Worm (Caenorhabditis elegans) whole organism, young adult: Measurements from ENCODE around the gene ucr-2.2.
A peak's percentile ranks its signal among the peaks of the same experiment; 100 is the strongest.

Source experiments
- C06A6.2 ChIP-seq: fragments of 200-800 bp; sonication (Bioruptor generic); conservative IDR thresholded peaks from 2 replicates; pipeline ENCODE4 v1.3.6; 2022; ENCODE audit warnings: missing genetic modification characterization, missing compliant biosample characterization
- F22D6.2 ChIP-seq: sonication (generic microtip); optimal IDR thresholded peaks from 2 replicates; lab custom pipeline; 2016; ENCODE audit warnings: mild to moderate bottlenecking, missing genetic modification characterization, missing compliant biosample characterization
- F55B11.4 ChIP-seq: sonication (generic microtip); optimal IDR thresholded peaks from 2 replicates; lab custom pipeline; 2016; ENCODE audit warnings: missing compliant biosample characterization, missing genetic modification characterization, borderline replicate concordance; ENCODE audit not compliant: insufficient read depth
- F57C9.4 ChIP-seq: sonication (generic microtip); optimal IDR thresholded peaks from 2 replicates; lab custom pipeline; 2017; ENCODE audit warnings: mild to moderate bottlenecking, missing genetic modification characterization, missing compliant biosample characterization
- Y53G8AR.9 ChIP-seq: fragments of 200-800 bp; sonication (Bioruptor generic); conservative IDR thresholded peaks from 2 replicates; pipeline ENCODE4 v1.3.6; 2022; ENCODE audit warnings: missing genetic modification reagents, missing genetic modification characterization, missing compliant biosample characterization
- Y67H2A.10 ChIP-seq: fragments of 200-800 bp; sonication (Bioruptor generic); conservative IDR thresholded peaks from 2 replicates; pipeline ENCODE4 v1.3.6; 2022; ENCODE audit warnings: missing genetic modification reagents, missing genetic modification characterization, missing compliant biosample characterization
- Y95B8A.8 ChIP-seq: fragments of 200-800 bp; sonication (Bioruptor generic); IDR thresholded peaks from 2 replicates; pipeline ENCODE4 v1.3.6; 2022; ENCODE audit warnings: missing genetic modification reagents, missing genetic modification characterization, missing compliant biosample characterization
- attf-5 ChIP-seq: fragments of 200-800 bp; sonication (Bioruptor generic); optimal IDR thresholded peaks from 2 replicates; lab custom pipeline; 2018; ENCODE audit warnings: mild to moderate bottlenecking, missing genetic modification characterization, missing compliant biosample characterization
- bed-1 ChIP-seq: fragments of 200-800 bp; sonication (Bioruptor generic); IDR thresholded peaks from 2 replicates; pipeline ENCODE4 v1.3.6; 2022; ENCODE audit warnings: missing genetic modification reagents, missing genetic modification characterization, missing compliant biosample characterization
- cebp-1 ChIP-seq, 2 experiments: fragments of 200-800 bp in 1 of 2; sonication (Bioruptor generic) in 1 of 2; sonication (generic microtip) in 1 of 2; IDR thresholded peaks in 1 of 2; optimal IDR thresholded peaks in 1 of 2; 2 replicates each; pipeline versions ENCODE4 v1.3.6 to Lab custom; 2017 to 2022; ENCODE audit warnings: missing compliant biosample characterization in 2 of 2, missing genetic modification characterization in 2 of 2, mild to moderate bottlenecking in 1 of 2, missing genetic modification reagents in 1 of 2, moderate library complexity in 1 of 2
- cebp-2 ChIP-seq: fragments of 200-800 bp; sonication (Bioruptor generic); IDR thresholded peaks from 2 replicates; pipeline ENCODE4 v1.3.6; 2022; ENCODE audit warnings: missing genetic modification characterization, missing compliant biosample characterization
- ceh-100 ChIP-seq: fragments of 200-800 bp; sonication (Bioruptor generic); IDR thresholded peaks from 2 replicates; pipeline ENCODE4 v1.3.6; 2022; ENCODE audit warnings: missing genetic modification reagents, missing genetic modification characterization, missing compliant biosample characterization
- ceh-27 ChIP-seq: fragments of 200-800 bp; sonication (Bioruptor generic); optimal IDR thresholded peaks from 2 replicates; lab custom pipeline; 2018; ENCODE audit warnings: mild to moderate bottlenecking, missing genetic modification characterization, moderate library complexity, missing compliant biosample characterization
- ceh-91 ChIP-seq: fragments of 200-800 bp; sonication (Bioruptor generic); IDR thresholded peaks from 2 replicates; pipeline ENCODE4 v1.3.6; 2022; ENCODE audit warnings: missing genetic modification reagents, missing genetic modification characterization, missing compliant biosample characterization
- dox-1 ChIP-seq: fragments of 200-800 bp; sonication (Bioruptor generic); IDR thresholded peaks from 2 replicates; pipeline ENCODE4 v1.3.6; 2022; ENCODE audit warnings: missing genetic modification reagents, missing genetic modification characterization, missing compliant biosample characterization
- egl-44 ChIP-seq: fragments of 200-800 bp; sonication (Bioruptor generic); IDR thresholded peaks from 2 replicates; pipeline ENCODE4 v1.3.6; 2022; ENCODE audit warnings: missing genetic modification reagents, missing genetic modification characterization, missing compliant biosample characterization
- egrh-3 ChIP-seq: fragments of 200-800 bp; sonication (Bioruptor generic); IDR thresholded peaks from 2 replicates; pipeline ENCODE4 v1.3.6; 2022; ENCODE audit warnings: missing genetic modification reagents, missing genetic modification characterization, missing compliant biosample characterization
- ets-4 ChIP-seq: fragments of 200-800 bp; sonication (Bioruptor generic); optimal IDR thresholded peaks from 2 replicates; lab custom pipeline; 2018; ENCODE audit warnings: mild to moderate bottlenecking, missing genetic modification characterization, missing compliant biosample characterization
- hmg-20 ChIP-seq: fragments of 200-800 bp; sonication (Bioruptor generic); IDR thresholded peaks from 2 replicates; pipeline ENCODE4 v1.3.6; 2022; ENCODE audit warnings: missing genetic modification reagents, missing genetic modification characterization, missing compliant biosample characterization
- let-526 ChIP-seq: fragments of 200-800 bp; sonication (Bioruptor generic); IDR thresholded peaks from 2 replicates; pipeline ENCODE4 v1.3.6; 2022; ENCODE audit warnings: missing genetic modification reagents, missing genetic modification characterization, missing compliant biosample characterization
- lin-26 ChIP-seq: fragments of 200-800 bp; sonication (Bioruptor generic); IDR thresholded peaks from 2 replicates; pipeline ENCODE4 v1.3.6; 2022; ENCODE audit warnings: missing genetic modification reagents, missing genetic modification characterization, missing compliant biosample characterization
- lin-35 ChIP-seq, 3 experiments: fragments of 150-350 bp in 2 of 3; sonication (generic microtip) in 1 of 3; optimal IDR thresholded peaks; 2 replicates each; lab custom pipeline; 2014 to 2018; ENCODE audit warnings: missing biosample characterization in 3 of 3, missing genetic modification characterization in 3 of 3, missing genetic modification reagents in 3 of 3
- lin-54 ChIP-seq: fragments of 200-800 bp; sonication (Bioruptor generic); optimal IDR thresholded peaks from 2 replicates; lab custom pipeline; 2018; ENCODE audit warnings: mild to moderate bottlenecking, missing genetic modification characterization, missing compliant biosample characterization
- lir-1 ChIP-seq: fragments of 200-800 bp; sonication (Bioruptor generic); conservative IDR thresholded peaks from 2 replicates; pipeline ENCODE4 v1.3.6; 2022; ENCODE audit warnings: missing genetic modification reagents, missing genetic modification characterization, missing compliant biosample characterization
- lsl-1 ChIP-seq: fragments of 200-800 bp; sonication (Bioruptor generic); optimal IDR thresholded peaks from 2 replicates; lab custom pipeline; 2018; ENCODE audit warnings: mild to moderate bottlenecking, missing genetic modification characterization, moderate library complexity, missing compliant biosample characterization
- mcd-1 ChIP-seq: fragments of 200-800 bp; sonication (Bioruptor generic); IDR thresholded peaks from 2 replicates; pipeline ENCODE4 v1.3.6; 2022; ENCODE audit warnings: missing genetic modification reagents, missing genetic modification characterization, missing compliant biosample characterization
- mxl-1 ChIP-seq: sonication (generic microtip); optimal IDR thresholded peaks from 2 replicates; lab custom pipeline; 2016; ENCODE audit warnings: missing genetic modification characterization, missing compliant biosample characterization
- nfya-2 ChIP-seq: fragments of 200-800 bp; sonication (Bioruptor generic); IDR thresholded peaks from 2 replicates; pipeline ENCODE4 v1.3.6; 2022; ENCODE audit warnings: missing genetic modification reagents, missing genetic modification characterization, missing compliant biosample characterization
- nhr-90 ChIP-seq: sonication (generic microtip); optimal IDR thresholded peaks from 2 replicates; lab custom pipeline; 2016; ENCODE audit warnings: missing genotype, mild to moderate bottlenecking, missing genetic modification characterization, missing compliant biosample characterization
- pha-4 ChIP-seq: fragments of 150-350 bp; sonication (generic microtip); optimal IDR thresholded peaks from 2 replicates; lab custom pipeline; 2014; ENCODE audit warnings: missing biosample characterization, missing genetic modification reagents, missing genetic modification characterization
- rcor-1 ChIP-seq: fragments of 200-800 bp; sonication (Bioruptor generic); IDR thresholded peaks from 2 replicates; pipeline ENCODE4 v1.3.6; 2022; ENCODE audit warnings: missing genetic modification reagents, missing genetic modification characterization, missing compliant biosample characterization
- repo-1 ChIP-seq: sonication (generic microtip); optimal IDR thresholded peaks from 2 replicates; lab custom pipeline; 2017; ENCODE audit warnings: mild to moderate bottlenecking, missing genetic modification characterization, missing compliant biosample characterization
- rpc-1 ChIP-seq, 2 experiments: fragments of 150-350 bp in 1 of 2; sonication (generic microtip) in 1 of 2; optimal IDR thresholded peaks; 2 replicates each; lab custom pipeline; 2014 to 2018; ENCODE audit warnings: missing biosample characterization in 1 of 2, missing genetic modification characterization in 1 of 2, missing genetic modification reagents in 1 of 2, missing genotype in 1 of 2
- snpc-1.3 ChIP-seq: sonication (generic microtip); optimal IDR thresholded peaks from 2 replicates; lab custom pipeline; 2017; ENCODE audit warnings: missing genetic modification characterization, mild to moderate bottlenecking, missing compliant biosample characterization, antibody characterized with exemption, moderate library complexity, missing genotype, missing genetic modification reagents; ENCODE audit not compliant: insufficient read depth
- snpc-4 ChIP-seq, 5 experiments: fragments of 150-350 bp in 1 of 5; sonication (generic microtip) in 4 of 5; optimal IDR thresholded peaks; 2 replicates each; lab custom pipeline; 2014 to 2018; ENCODE audit warnings: missing genetic modification characterization in 5 of 5, missing biosample characterization in 3 of 5, antibody characterized with exemption in 2 of 5, mild to moderate bottlenecking in 2 of 5, missing compliant biosample characterization in 2 of 5, missing genotype in 2 of 5, moderate library complexity in 2 of 5, missing genetic modification reagents in 1 of 5
- tbp1 ChIP-seq: fragments of 200-800 bp; sonication (Bioruptor generic); optimal IDR thresholded peaks from 2 replicates; lab custom pipeline; 2018; ENCODE audit warnings: mild to moderate bottlenecking, missing genetic modification characterization, missing compliant biosample characterization
- tbx-9 ChIP-seq: sonication (generic microtip); optimal IDR thresholded peaks from 2 replicates; lab custom pipeline; 2016; ENCODE audit warnings: borderline replicate concordance, missing genetic modification characterization, inconsistent platforms, missing compliant biosample characterization
- tlf-1 ChIP-seq: fragments of 200-800 bp; sonication (Bioruptor generic); optimal IDR thresholded peaks from 2 replicates; lab custom pipeline; 2018; ENCODE audit warnings: mild to moderate bottlenecking, missing genetic modification characterization, missing compliant biosample characterization
- unc-130 ChIP-seq: sonication (generic microtip); optimal IDR thresholded peaks from 2 replicates; lab custom pipeline; 2016; ENCODE audit warnings: missing genetic modification reagents, missing genetic modification characterization, missing compliant biosample characterization
- zfh-2 ChIP-seq: fragments of 200-800 bp; sonication (Bioruptor generic); conservative IDR thresholded peaks from 2 replicates; pipeline ENCODE4 v1.3.6; 2022; ENCODE audit warnings: missing genetic modification reagents, missing genetic modification characterization, missing compliant biosample characterization
- ztf-28 ChIP-seq: fragments of 200-800 bp; sonication (Bioruptor generic); IDR thresholded peaks from 2 replicates; pipeline ENCODE4 v1.3.6; 2022; ENCODE audit warnings: missing genetic modification reagents, missing genetic modification characterization, missing compliant biosample characterization
- ztf-6 ChIP-seq: fragments of 200-800 bp; sonication (Bioruptor generic); IDR thresholded peaks from 2 replicates; pipeline ENCODE4 v1.3.6; 2022; ENCODE audit warnings: missing genetic modification reagents, missing genetic modification characterization, missing compliant biosample characterization

The ucr-2.2 gene

ce11 chrX:15175211-15175610, 1.5 kb downstream of the ucr-2.2 start:
- peak; percentile 68; the same call in 1 of the 2 replicates for TF ChIP-seq egrh-3
- TF ChIP-seq zfh-2, result peak; percentile 70
- no peak for TF ChIP-seq rcor-1 (GFP tag; lab: Robert Waterston, UW)
- no peak for TF ChIP-seq lsl-1 (GFP tag; lab: Kevin White, UChicago)
- no peak for TF ChIP-seq nfya-2 (GFP tag; lab: Robert Waterston, UW)
- TF ChIP-seq rpc-1 (optimal IDR thresholded peaks at IDR 0.05; lab: Kevin White, UChicago), result no peak
- TF ChIP-seq rpc-1 (tag; optimal IDR thresholded peaks at IDR 0.05; lab: Kevin White, UChicago), result no peak

DNA sequence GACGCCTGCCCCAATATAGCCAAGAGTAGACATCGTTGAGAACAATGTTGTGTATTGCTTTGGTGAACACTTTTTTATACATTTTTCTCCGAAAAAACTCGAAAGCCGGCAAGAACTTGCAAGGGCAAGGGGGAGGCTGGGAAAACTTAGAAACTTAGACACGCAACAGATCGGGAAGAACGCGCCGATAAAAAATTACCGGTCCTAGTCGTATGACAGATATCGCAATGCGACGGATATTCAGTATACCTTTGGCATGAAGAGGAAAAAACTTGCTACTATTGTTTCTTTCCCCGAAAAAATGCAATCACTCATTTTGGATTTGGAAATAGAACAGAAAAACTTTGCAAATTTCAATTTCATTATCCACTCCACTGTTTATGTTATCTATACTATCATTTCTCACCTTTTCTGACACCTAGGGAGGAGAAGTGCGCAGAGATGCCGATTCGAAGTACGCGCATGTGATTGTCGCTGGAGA, 2.8 kb downstream of the ucr-2.2 start, which contains the start of gene col-41:
Gene col-41, minus strand, starts transcription at position 51 of the 481 bp plus-strand sequence.
- TF ChIP-seq dox-1 (GFP tag; lab: Robert Waterston, UW), result no peak
- TF ChIP-seq ztf-28 (GFP tag; lab: Robert Waterston, UW), result no peak
- TF ChIP-seq lin-54 (GFP tag; lab: Kevin White, UChicago), result no peak
- TF ChIP-seq cebp-2, result no peak
- TF ChIP-seq ceh-91, result no peak
- TF ChIP-seq pha-4 (tag; lab: Kevin White, UChicago), result no peak
- TF ChIP-seq Y67H2A.10 (GFP tag; lab: Robert Waterston, UW), result no peak
- no peak for TF ChIP-seq snpc-1.3 (tag; lab: Kevin White, UChicago)
- TF ChIP-seq F57C9.4 (tag; lab: Kevin White, UChicago), result no peak
- no peak for TF ChIP-seq tlf-1 (GFP tag; lab: Kevin White, UChicago)
- TF ChIP-seq snpc-4 (GFP tag; optimal IDR thresholded peaks at IDR 0.05; lab: Kevin White, UChicago), result no peak
- TF ChIP-seq snpc-4 (tag; optimal IDR thresholded peaks at IDR 0.05; lab: Kevin White, UChicago), result no peak
- no peak for TF ChIP-seq tbx-9 (tag; lab: Kevin White, UChicago)
- no peak for TF ChIP-seq ceh-27 (GFP tag; lab: Kevin White, UChicago)
- no peak for TF ChIP-seq unc-130 (GFP tag; lab: Kevin White, UChicago)

- TF ChIP-seq attf-5, result peak; percentile 92
- peak; percentile 70; the same call in 1 of the 2 replicates for TF ChIP-seq C06A6.2 (GFP tag; lab: Robert Waterston, UW)
- TF ChIP-seq lir-1 (GFP tag; lab: Robert Waterston, UW), result peak; percentile 18; the same call in 1 of the 2 replicates
- TF ChIP-seq lsl-1 (GFP tag; lab: Kevin White, UChicago), result no peak
- TF ChIP-seq egl-44, result peak; percentile 79; the same call in 1 of the 2 replicates
- TF ChIP-seq Y95B8A.8 (GFP tag; lab: Robert Waterston, UW), result no peak
- peak; percentile 26 for TF ChIP-seq tlf-1 (GFP tag; lab: Kevin White, UChicago)
- TF ChIP-seq repo-1, result peak; percentile 76
- peak; percentile 29 for TF ChIP-seq nhr-90 (tag; lab: Kevin White, UChicago)
- TF ChIP-seq let-526, result peak; percentile 69; the same call in 1 of the 2 replicates
- peak; percentile 57 for TF ChIP-seq tbp1 (GFP tag; lab: Kevin White, UChicago)
- TF ChIP-seq mcd-1 (GFP tag; lab: Robert Waterston, UW), result peak; percentile 83
- no peak for TF ChIP-seq bed-1 (GFP tag; lab: Robert Waterston, UW)
- TF ChIP-seq hmg-20 (GFP tag; lab: Robert Waterston, UW), result 0 out of 2 replicates have a peak, but pooled peaks have one; percentile 52
- TF ChIP-seq lin-26 (GFP tag; lab: Robert Waterston, UW), result peak; percentile 69
- TF ChIP-seq ztf-6 (GFP tag; lab: Robert Waterston, UW), result no peak
- peak; percentile 92 for TF ChIP-seq cebp-1 (GFP tag; IDR thresholded peaks at IDR 0.05; lab: Robert Waterston, UW)
- TF ChIP-seq cebp-1 (tag; optimal IDR thresholded peaks at IDR 0.05; lab: Kevin White, UChicago), result peak; percentile 98
- TF ChIP-seq snpc-4 (GFP tag; optimal IDR thresholded peaks at IDR 0.05; lab: Kevin White, UChicago), result no peak
- TF ChIP-seq snpc-4 (tag; optimal IDR thresholded peaks at IDR 0.05; lab: Kevin White, UChicago), result peak; percentile 73 to 88 (median 77)
- no peak for TF ChIP-seq mxl-1 (tag; lab: Kevin White, UChicago)
- TF ChIP-seq Y53G8AR.9 (GFP tag; lab: Robert Waterston, UW), result peak; percentile 80
- peak; percentile 6 for TF ChIP-seq F22D6.2
- TF ChIP-seq nfya-2 (GFP tag; lab: Robert Waterston, UW), result no peak
- peak; percentile 97 for TF ChIP-seq zfh-2
- no peak for TF ChIP-seq F55B11.4 (tag; lab: Kevin White, UChicago)
- no peak for TF ChIP-seq ceh-100
- TF ChIP-seq ets-4, result peak; percentile 89
- TF ChIP-seq lin-35 (GFP tag; optimal IDR thresholded peaks at IDR 0.05; lab: Kevin White, UChicago), result peak in 2 of 3 experiments; percentile 5 to 81
Measured at ce11 chrX:15181454-15181853, 7.8 kb downstream of the ucr-2.2 start, which contains the start of gene pkhm-2. TSS of gene pkhm-2 (minus strand) at chrX:15181465.
